Worm (Caenorhabditis elegans) whole organism, late embryonic: ENCODE data around the gene clh-3.
A peak's percentile ranks its signal among the peaks of the same experiment; 100 is the strongest.

ENCODE experiments used
- ceh-22 ChIP-seq: sonication (generic microtip); optimal IDR thresholded peaks from 2 replicates; lab custom pipeline; 2017; ENCODE audit warnings: missing biosample characterization, missing genetic modification characterization
- ceh-34 ChIP-seq: sonication (generic microtip); optimal IDR thresholded peaks from 2 replicates; lab custom pipeline; 2016; ENCODE audit warnings: mild to moderate bottlenecking, missing genetic modification characterization, missing compliant biosample characterization
- fkh-10 ChIP-seq: fragments of 150-350 bp; optimal IDR thresholded peaks from 2 replicates; lab custom pipeline; 2014; ENCODE audit warnings: missing biosample characterization, missing genetic modification reagents, missing genetic modification characterization
- nhr-11 ChIP-seq: fragments of 150-350 bp; optimal IDR thresholded peaks from 2 replicates; lab custom pipeline; 2014; ENCODE audit warnings: missing biosample characterization, missing genetic modification characterization
- pag-3 ChIP-seq: sonication (generic microtip); optimal IDR thresholded peaks from 2 replicates; lab custom pipeline; 2016; ENCODE audit warnings: missing compliant biosample characterization, missing genetic modification characterization, borderline replicate concordance

- no peak for TF ChIP-seq fkh-10 (GFP tag; lab: Kevin White, UChicago)
- peak; percentile 82 for TF ChIP-seq pag-3 (tag; lab: Kevin White, UChicago)
- no peak for TF ChIP-seq nhr-11 (tag; lab: Kevin White, UChicago)
- TF ChIP-seq ceh-34, result peak; percentile 93
- no peak for TF ChIP-seq ceh-22 (tag; lab: Kevin White, UChicago)
These were observed 42.0 kb downstream of the clh-3 start, which contains the start of gene pdl-1 for ce11 chrII:7183493-7184272.
